Worm (Caenorhabditis elegans) whole organism, young adult: Measurements from ENCODE around the gene gldi-5.

Experiments used
- atf-7 ChIP-seq: sonication (generic microtip); optimal IDR thresholded peaks from 2 replicates; lab custom pipeline; 2017; ENCODE audit warnings: mild to moderate bottlenecking, missing genetic modification characterization, missing compliant biosample characterization
- athp-1 ChIP-seq: sonication (generic microtip); optimal IDR thresholded peaks from 2 replicates; lab custom pipeline; 2017; ENCODE audit warnings: mild to moderate bottlenecking, missing genetic modification characterization, missing compliant biosample characterization
- lin-40 ChIP-seq: sonication (generic microtip); optimal IDR thresholded peaks from 2 replicates; lab custom pipeline; 2016; ENCODE audit warnings: missing genetic modification characterization, mild to moderate bottlenecking, missing compliant biosample characterization, missing genotype, missing genetic modification reagents
- unc-62 ChIP-seq: fragments of 150-350 bp; optimal IDR thresholded peaks from 2 replicates; lab custom pipeline; 2014; ENCODE audit warnings: missing biosample characterization, missing genetic modification reagents, missing genetic modification characterization
- ztf-18 ChIP-seq: sonication (generic microtip); optimal IDR thresholded peaks from 2 replicates; lab custom pipeline; 2016; ENCODE audit warnings: missing genotype, mild to moderate bottlenecking, missing genetic modification characterization, missing compliant biosample characterization

ce11 chrIII:3681351-3681938 lies 44.9 kb downstream of the gldi-5 start:
- TF ChIP-seq lin-40 (tag; lab: Kevin White, UChicago) = peak; percentile 2
- TF ChIP-seq atf-7 (tag; lab: Kevin White, UChicago) = no peak
- no peak for TF ChIP-seq athp-1 (tag; lab: Kevin White, UChicago)
- TF ChIP-seq ztf-18 (tag; lab: Kevin White, UChicago) = no peak
- no peak for TF ChIP-seq unc-62 (GFP tag; lab: Kevin White, UChicago)
